Fruit fly (Drosophila melanogaster) whole organism, embryonic: Measurements from ENCODE around the gene MED14.
A peak's percentile ranks its signal among the peaks of the same experiment; 100 is the strongest.

Source experiments
- BEAF-32 ChIP-seq: fragments of 200-800 bp; sonication (Bioruptor generic); optimal IDR thresholded peaks from 3 replicates; lab custom pipeline; 2017; ENCODE audit warnings: missing biosample characterization, missing genetic modification characterization, mild to moderate bottlenecking, moderate library complexity, missing genetic modification reagents
- Bteb2 ChIP-seq: fragments of 200-800 bp; sonication (Bioruptor generic); optimal IDR thresholded peaks from 2 replicates; lab custom pipeline; 2016; ENCODE audit warnings: missing biosample characterization, missing genetic modification characterization
- CG10147 ChIP-seq: fragments of 200-800 bp; sonication (Bioruptor generic); optimal IDR thresholded peaks from 2 replicates; lab custom pipeline; 2019; ENCODE audit warnings: missing biosample characterization, mild to moderate bottlenecking, missing genetic modification characterization, moderate library complexity
- CG11695 ChIP-seq: fragments of 200-800 bp; sonication (Bioruptor generic); IDR thresholded peaks from 3 replicates; pipeline ENCODE4 v1.3.6; 2022; ENCODE audit warnings: missing biosample characterization, missing genetic modification characterization
- CG12155 ChIP-seq: fragments of 200-800 bp; sonication (Bioruptor generic); optimal IDR thresholded peaks from 3 replicates; lab custom pipeline; 2016; ENCODE audit warnings: missing biosample characterization, missing genetic modification characterization
- CG13287 ChIP-seq: fragments of 200-800 bp; sonication (Bioruptor generic); IDR thresholded peaks from 2 replicates; pipeline ENCODE4 v1.3.6; 2022; ENCODE audit warnings: missing biosample characterization, missing genetic modification characterization; ENCODE audit not compliant: partially characterized antibody
- CG13894 ChIP-seq: fragments of 200-800 bp; sonication (Bioruptor generic); optimal IDR thresholded peaks from 3 replicates; lab custom pipeline; 2018; ENCODE audit warnings: missing biosample characterization, mild to moderate bottlenecking, missing genetic modification characterization, moderate library complexity
- CG15514 ChIP-seq: fragments of 200-800 bp; sonication (Bioruptor generic); optimal IDR thresholded peaks from 3 replicates; lab custom pipeline; 2017; ENCODE audit warnings: missing biosample characterization, missing genetic modification characterization, mild to moderate bottlenecking, moderate library complexity, missing genetic modification reagents
- CG1602 ChIP-seq: fragments of 200-800 bp; sonication (Bioruptor generic); optimal IDR thresholded peaks from 3 replicates; lab custom pipeline; 2016; ENCODE audit warnings: missing biosample characterization, missing genetic modification characterization
- CG16815 ChIP-seq: fragments of 200-800 bp; sonication (Bioruptor generic); optimal IDR thresholded peaks from 3 replicates; lab custom pipeline; 2017; ENCODE audit warnings: missing biosample characterization, mild to moderate bottlenecking, missing genetic modification characterization
- CG30020 ChIP-seq: fragments of 200-800 bp; optimal IDR thresholded peaks from 2 replicates; lab custom pipeline; 2019; ENCODE audit warnings: missing biosample characterization, mild to moderate bottlenecking, missing genetic modification characterization, moderate library complexity
- CG4404 ChIP-seq: fragments of 200-800 bp; sonication (Bioruptor generic); IDR thresholded peaks from 2 replicates; pipeline ENCODE4 v1.3.6; 2022; ENCODE audit warnings: missing biosample characterization, missing genetic modification characterization
- CG4854 ChIP-seq: fragments of 200-800 bp; sonication (Bioruptor generic); optimal IDR thresholded peaks from 2 replicates; lab custom pipeline; 2016; ENCODE audit warnings: missing biosample characterization, missing genetic modification characterization, inconsistent platforms
- CG6654 ChIP-seq: fragments of 200-800 bp; sonication (Bioruptor generic); optimal IDR thresholded peaks from 2 replicates; lab custom pipeline; 2017; ENCODE audit warnings: missing biosample characterization, mild to moderate bottlenecking, missing genetic modification characterization
- CG6765 ChIP-seq: fragments of 200-800 bp; sonication (Bioruptor generic); optimal IDR thresholded peaks from 3 replicates; lab custom pipeline; 2017; ENCODE audit warnings: missing biosample characterization, mild to moderate bottlenecking, missing genetic modification characterization
- CG8290 ChIP-seq, 3 experiments: fragments of 200-800 bp; sonication (Bioruptor generic); optimal IDR thresholded peaks; 2 replicates each; lab custom pipeline; 2016 to 2019; ENCODE audit warnings: missing biosample characterization in 3 of 3, missing genetic modification characterization in 3 of 3, mild to moderate bottlenecking in 2 of 3, moderate library complexity in 1 of 3
- CG8359 ChIP-seq: fragments of 200-800 bp; sonication (Bioruptor generic); optimal IDR thresholded peaks from 2 replicates; lab custom pipeline; 2017; ENCODE audit warnings: missing biosample characterization, mild to moderate bottlenecking, missing genetic modification characterization, borderline replicate concordance
- CG9727 ChIP-seq: fragments of 200-800 bp; sonication (Bioruptor generic); optimal IDR thresholded peaks from 3 replicates; lab custom pipeline; 2017; ENCODE audit warnings: missing biosample characterization, mild to moderate bottlenecking, missing genetic modification characterization
- Dfd ChIP-seq, 2 experiments: fragments of >200 bp; optimal IDR thresholded peaks; 2 replicates each; lab custom pipeline; 2017; ENCODE audit warnings: missing biosample characterization in 2 of 2, missing genetic modification characterization in 2 of 2
- Dll ChIP-seq: fragments of 200-800 bp; sonication (Bioruptor generic); IDR thresholded peaks from 4 replicates; pipeline ENCODE4 v1.3.6; 2022; ENCODE audit warnings: missing biosample characterization, missing genetic modification characterization; ENCODE audit not compliant: partially characterized antibody
- Doc3 ChIP-seq: fragments of 200-800 bp; sonication (Bioruptor generic); IDR thresholded peaks from 3 replicates; pipeline ENCODE4 v1.3.6; 2022; ENCODE audit warnings: missing biosample characterization, missing genetic modification characterization; ENCODE audit not compliant: partially characterized antibody
- Hmx ChIP-seq: fragments of 200-800 bp; sonication (Bioruptor generic); optimal IDR thresholded peaks from 2 replicates; lab custom pipeline; 2016; ENCODE audit warnings: missing biosample characterization, missing genetic modification characterization
- Hr39 ChIP-seq: fragments of >200 bp; optimal IDR thresholded peaks from 2 replicates; lab custom pipeline; 2017
- Kr ChIP-seq: fragments of 200-800 bp; sonication (Bioruptor generic); optimal IDR thresholded peaks from 2 replicates; lab custom pipeline; 2017; ENCODE audit warnings: missing biosample characterization, mild to moderate bottlenecking, missing genetic modification characterization
- Meics ChIP-seq: fragments of 200-800 bp; sonication (Bioruptor generic); optimal IDR thresholded peaks from 2 replicates; lab custom pipeline; 2017; ENCODE audit warnings: missing biosample characterization, mild to moderate bottlenecking, missing genetic modification characterization
- NfI ChIP-seq: fragments of 200-800 bp; sonication (Bioruptor generic); optimal IDR thresholded peaks from 3 replicates; lab custom pipeline; 2018; ENCODE audit warnings: missing biosample characterization, mild to moderate bottlenecking, missing genetic modification characterization, moderate library complexity
- Pdp1 ChIP-seq, 2 experiments: fragments of 200-800 bp; sonication (Bioruptor generic); optimal IDR thresholded peaks; 3 replicates each; lab custom pipeline; 2016; ENCODE audit warnings: missing biosample characterization in 2 of 2, missing genetic modification characterization in 2 of 2, mild to moderate bottlenecking in 1 of 2, moderate library complexity in 1 of 2
- Poxn ChIP-seq: fragments of 200-800 bp; sonication (Bioruptor generic); IDR thresholded peaks from 2 replicates; pipeline ENCODE4 v1.3.6; 2022; ENCODE audit warnings: missing biosample characterization, missing genetic modification characterization
- Vsx1 ChIP-seq: fragments of 200-800 bp; sonication (Bioruptor generic); optimal IDR thresholded peaks from 2 replicates; lab custom pipeline; 2017; ENCODE audit warnings: missing biosample characterization, mild to moderate bottlenecking, missing genetic modification characterization, missing genetic modification reagents
- Xrp1 ChIP-seq: fragments of 200-800 bp; sonication (Bioruptor generic); IDR thresholded peaks from 2 replicates; pipeline ENCODE4 v1.3.6; 2022; ENCODE audit warnings: missing biosample characterization, missing genetic modification characterization
- abd-A ChIP-seq: fragments of 200-800 bp; sonication (Bioruptor generic); optimal IDR thresholded peaks from 3 replicates; lab custom pipeline; 2019; ENCODE audit warnings: missing biosample characterization, mild to moderate bottlenecking, missing genetic modification characterization, moderate library complexity
- amos ChIP-seq: fragments of 200-800 bp; sonication (Bioruptor generic); IDR thresholded peaks from 2 replicates; pipeline ENCODE4 v1.3.6; 2022; ENCODE audit warnings: missing biosample characterization, missing genetic modification characterization; ENCODE audit not compliant: partially characterized antibody
- ci ChIP-seq: fragments of 200-800 bp; sonication (Bioruptor generic); IDR thresholded peaks from 3 replicates; pipeline ENCODE4 v1.3.6; 2022; ENCODE audit warnings: missing biosample characterization, missing genetic modification characterization
- corto ChIP-seq: fragments of 200-800 bp; sonication (Bioruptor generic); optimal IDR thresholded peaks from 2 replicates; lab custom pipeline; 2016; ENCODE audit warnings: missing biosample characterization, mild to moderate bottlenecking, missing genetic modification characterization, moderate library complexity
- dysf ChIP-seq: fragments of 200-800 bp; sonication (Bioruptor generic); IDR thresholded peaks from 3 replicates; pipeline ENCODE4 v1.3.6; 2022; ENCODE audit warnings: missing biosample characterization, missing genetic modification characterization
- fd3F ChIP-seq: fragments of 200-800 bp; sonication (Bioruptor generic); optimal IDR thresholded peaks from 2 replicates; lab custom pipeline; 2018; ENCODE audit warnings: missing biosample characterization, mild to moderate bottlenecking, missing genetic modification characterization, moderate library complexity
- ftz-f1 ChIP-seq: fragments of 200-800 bp; sonication (Bioruptor generic); optimal IDR thresholded peaks from 2 replicates; lab custom pipeline; 2016; ENCODE audit warnings: missing biosample characterization, missing genetic modification characterization
- ham ChIP-seq: fragments of 200-800 bp; sonication (Bioruptor generic); IDR thresholded peaks from 2 replicates; pipeline ENCODE4 v1.3.6; 2022; ENCODE audit warnings: missing biosample characterization, missing genetic modification characterization
- klu ChIP-seq: fragments of 200-800 bp; sonication (Bioruptor generic); IDR thresholded peaks from 2 replicates; pipeline ENCODE4 v1.3.6; 2022; ENCODE audit warnings: missing biosample characterization, missing genetic modification characterization
- nau ChIP-seq: fragments of 200-800 bp; sonication (Bioruptor generic); optimal IDR thresholded peaks from 3 replicates; lab custom pipeline; 2017; ENCODE audit warnings: missing biosample characterization, mild to moderate bottlenecking, missing genetic modification characterization, missing genetic modification reagents
- org-1 ChIP-seq: fragments of 200-800 bp; sonication (Bioruptor generic); optimal IDR thresholded peaks from 2 replicates; lab custom pipeline; 2017; ENCODE audit warnings: missing biosample characterization, missing genetic modification characterization
- p53 ChIP-seq: fragments of 200-800 bp; sonication (Bioruptor generic); optimal IDR thresholded peaks from 2 replicates; lab custom pipeline; 2016; ENCODE audit warnings: missing biosample characterization, missing genetic modification characterization
- psq ChIP-seq: fragments of 200-800 bp; sonication (Bioruptor generic); optimal IDR thresholded peaks from 2 replicates; lab custom pipeline; 2017; ENCODE audit warnings: missing biosample characterization, missing genetic modification characterization
- ranshi ChIP-seq: fragments of 200-800 bp; sonication (Bioruptor generic); IDR thresholded peaks from 2 replicates; pipeline ENCODE4 v1.3.6; 2022; ENCODE audit warnings: missing biosample characterization, missing genetic modification characterization
- shn ChIP-seq: fragments of 200-800 bp; sonication (Bioruptor generic); optimal IDR thresholded peaks from 3 replicates; lab custom pipeline; 2016; ENCODE audit warnings: missing biosample characterization, missing genetic modification characterization
- sob ChIP-seq: fragments of 200-800 bp; sonication (Bioruptor generic); IDR thresholded peaks from 2 replicates; pipeline ENCODE4 v1.3.6; 2022; ENCODE audit warnings: missing biosample characterization, missing genetic modification characterization
- sug ChIP-seq: fragments of 200-800 bp; optimal IDR thresholded peaks from 2 replicates; lab custom pipeline; 2019; ENCODE audit warnings: missing biosample characterization, mild to moderate bottlenecking, missing genetic modification characterization, moderate library complexity
- ttk ChIP-seq: fragments of 200-800 bp; sonication (Bioruptor generic); IDR thresholded peaks from 2 replicates; pipeline ENCODE4 v2.1.2; 2022; ENCODE audit warnings: missing biosample characterization, missing genetic modification characterization
- zen2 ChIP-seq: fragments of 200-800 bp; sonication (Bioruptor generic); IDR thresholded peaks from 3 replicates; pipeline ENCODE4 v1.3.6; 2022; ENCODE audit warnings: missing biosample characterization, missing genetic modification characterization; ENCODE audit not compliant: partially characterized antibody

Gene MED14

dm6 chr3L:550082-550827 is 42.8 kb upstream of the MED14 start (continued):
- no peak for TF ChIP-seq Pdp1 (GFP tag; optimal IDR thresholded peaks at IDR 0.05; lab: Kevin White, UChicago)
- TF ChIP-seq Xrp1 (GFP tag; lab: Robert Waterston, UW), result no peak
- TF ChIP-seq sob (GFP tag; lab: Robert Waterston, UW), result no peak
- TF ChIP-seq abd-A (tag; lab: Kevin White, UChicago), result peak; percentile 50
- no peak for TF ChIP-seq Hr39
- no peak for TF ChIP-seq amos (GFP tag; lab: Robert Waterston, UW)
- TF ChIP-seq ham (GFP tag; lab: Robert Waterston, UW), result no peak
- no peak for TF ChIP-seq Vsx1 (GFP tag; lab: Kevin White, UChicago)
- TF ChIP-seq zen2, result no peak
- TF ChIP-seq ci (GFP tag; lab: Robert Waterston, UW), result 0 out of 3 replicates have a peak, but pooled peaks have one; percentile 42
- no peak for TF ChIP-seq sug
- TF ChIP-seq klu (GFP tag; lab: Robert Waterston, UW), result no peak
- TF ChIP-seq shn (GFP tag; lab: Kevin White, UChicago), result no peak
- TF ChIP-seq CG10147, result no peak
- TF ChIP-seq CG8359 (GFP tag; lab: Kevin White, UChicago), result no peak
- TF ChIP-seq fd3F, result no peak
- TF ChIP-seq CG9727 (GFP tag; lab: Kevin White, UChicago), result no peak
- no peak for TF ChIP-seq NfI (GFP tag; lab: Kevin White, UChicago)
- peak; percentile 58; the same call in 2 of the 4 replicates for TF ChIP-seq Dll (GFP tag; lab: Robert Waterston, UW)
- no peak for TF ChIP-seq CG4404
- peak; percentile 23 for TF ChIP-seq CG6765 (GFP tag; lab: Kevin White, UChicago)
- no peak for TF ChIP-seq CG12155
- peak; percentile 36 for TF ChIP-seq psq (GFP tag; lab: Kevin White, UChicago)
- no peak for TF ChIP-seq CG30020
- no peak for TF ChIP-seq Meics
- TF ChIP-seq org-1 (GFP tag; lab: Kevin White, UChicago), result no peak
- peak; percentile 53 for TF ChIP-seq CG13894 (tag; lab: Kevin White, UChicago)
- no peak for TF ChIP-seq nau (GFP tag; lab: Kevin White, UChicago)
- TF ChIP-seq CG4854 (GFP tag; lab: Kevin White, UChicago), result no peak
- TF ChIP-seq Poxn (GFP tag; lab: Robert Waterston, UW), result no peak
- no peak for TF ChIP-seq CG13287 (GFP tag; lab: Robert Waterston, UW)
- TF ChIP-seq Kr, result no peak
- no peak for TF ChIP-seq ranshi (GFP tag; lab: Robert Waterston, UW)
- TF ChIP-seq ftz-f1 (GFP tag; lab: Kevin White, UChicago), result no peak
- TF ChIP-seq ttk (GFP tag; lab: Robert Waterston, UW), result no peak
- no peak for TF ChIP-seq Bteb2 (GFP tag; lab: Kevin White, UChicago)
- TF ChIP-seq CG1602 (GFP tag; lab: Kevin White, UChicago), result no peak
- TF ChIP-seq CG6654 (GFP tag; lab: Kevin White, UChicago), result no peak
- TF ChIP-seq dysf (GFP tag; lab: Robert Waterston, UW), result 0 out of 3 replicates have a peak, but pooled peaks have one; percentile 20
- TF ChIP-seq CG11695, result no peak
- no peak for TF ChIP-seq Dfd (GFP tag; optimal IDR thresholded peaks at IDR 0.05; lab: Kevin White, UChicago)
- no peak for TF ChIP-seq CG8290 (GFP tag; optimal IDR thresholded peaks at IDR 0.05; lab: Kevin White, UChicago)
- TF ChIP-seq CG8290 (tag; optimal IDR thresholded peaks at IDR 0.05; lab: Kevin White, UChicago), result no peak
- no peak for TF ChIP-seq Hmx (GFP tag; lab: Kevin White, UChicago)
- no peak for TF ChIP-seq p53 (GFP tag; lab: Kevin White, UChicago)
- peak; percentile 32 for TF ChIP-seq corto
- no peak for TF ChIP-seq CG16815 (GFP tag; lab: Kevin White, UChicago)
- TF ChIP-seq Doc3, result 0 out of 3 replicates have a peak, but pooled peaks have one; percentile 43
- no peak for TF ChIP-seq CG15514 (GFP tag; lab: Kevin White, UChicago)
- TF ChIP-seq BEAF-32 (GFP tag; lab: Kevin White, UChicago), result peak; percentile 51
